Worm (Caenorhabditis elegans): ENCODE data around the gene F08F3.8.

DNA sequence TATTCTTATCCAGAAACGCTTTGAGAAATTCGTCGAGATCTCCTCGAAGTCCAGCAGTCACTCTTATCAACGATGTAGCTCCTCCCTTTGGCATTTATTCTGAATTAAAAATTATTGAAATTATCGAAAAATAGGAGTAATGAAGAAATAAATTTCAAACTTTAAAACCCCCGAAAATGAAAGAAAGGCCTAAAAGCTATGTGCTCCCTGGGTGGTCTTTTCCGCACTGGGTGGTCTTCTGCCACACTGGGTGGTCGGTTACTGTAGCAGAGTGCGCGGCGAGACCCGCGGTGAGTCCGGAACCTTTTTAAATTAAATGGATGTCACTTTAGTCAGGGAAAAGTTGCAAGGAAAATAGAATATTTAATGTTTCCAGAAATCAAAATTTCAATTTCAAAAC lies 6.7 kb upstream of the F08F3.8 start, which contains the start of gene snpc-1.3:
- no peak for TF ChIP-seq snpc-3.4 (tag; optimal IDR thresholded peaks at IDR 0.05)
- no peak for TF ChIP-seq sea-2 (GFP tag; IDR thresholded peaks at IDR 0.05)
- no peak for TF ChIP-seq unc-130 (GFP tag; optimal IDR thresholded peaks at IDR 0.05)
- TF ChIP-seq unc-62 (GFP tag; optimal IDR thresholded peaks at IDR 0.05) = no peak
- no peak for TF ChIP-seq xnd-1 (tag; optimal IDR thresholded peaks at IDR 0.05)
- no peak for TF ChIP-seq mes-4 (tag; optimal IDR thresholded peaks at IDR 0.05)
- TF ChIP-seq lin-35 (GFP tag; optimal IDR thresholded peaks at IDR 0.05) = no peak
- no peak for TF ChIP-seq dpl-1 (GFP tag; optimal IDR thresholded peaks at IDR 0.05)
- no peak for TF ChIP-seq lin-40 (tag; optimal IDR thresholded peaks at IDR 0.05)
- no peak for TF ChIP-seq nhr-120 (GFP tag; IDR thresholded peaks at IDR 0.05)
- TF ChIP-seq ama-1 (optimal IDR thresholded peaks at IDR 0.05) = no peak
- TF ChIP-seq ama-1 (GFP tag; optimal IDR thresholded peaks at IDR 0.05) = no peak
- TF ChIP-seq Y53G8AR.9 (GFP tag; conservative IDR thresholded peaks at IDR 0.05) = no peak
- TF ChIP-seq nhr-90 (tag; optimal IDR thresholded peaks at IDR 0.05) = no peak
- no peak for TF ChIP-seq egrh-3 (GFP tag; IDR thresholded peaks at IDR 0.05)
